Worm (Caenorhabditis elegans) whole organism, early embryonic: Measurements from ENCODE around the gene dpy-26.

Experiments
- B0310.2 ChIP-seq: sonication (generic microtip); optimal IDR thresholded peaks from 2 replicates; lab custom pipeline; 2016; ENCODE audit warnings: mild to moderate bottlenecking, missing genetic modification characterization, missing compliant biosample characterization
- F13C5.2 ChIP-seq: sonication (generic microtip); optimal IDR thresholded peaks from 2 replicates; lab custom pipeline; 2017; ENCODE audit warnings: mild to moderate bottlenecking, missing genetic modification characterization, inconsistent platforms, missing compliant biosample characterization
- aly-1 ChIP-seq: sonication (generic microtip); optimal IDR thresholded peaks from 2 replicates; lab custom pipeline; 2016; ENCODE audit warnings: missing genetic modification characterization, missing compliant biosample characterization
- ama-1 ChIP-seq: fragments of 150-350 bp; optimal IDR thresholded peaks from 2 replicates; lab custom pipeline; 2014
- ceh-13 ChIP-seq: fragments of 200-800 bp; sonication (Bioruptor generic); optimal IDR thresholded peaks from 2 replicates; lab custom pipeline; 2018; ENCODE audit warnings: mild to moderate bottlenecking, missing genetic modification characterization, missing compliant biosample characterization
- ceh-36 ChIP-seq: sonication (generic microtip); optimal IDR thresholded peaks from 2 replicates; lab custom pipeline; 2016; ENCODE audit warnings: missing genetic modification characterization, inconsistent platforms, missing compliant biosample characterization
- flt-1 ChIP-seq: fragments of 200-800 bp; sonication (Bioruptor generic); IDR thresholded peaks from 2 replicates; pipeline ENCODE4 v1.3.6; 2022; ENCODE audit warnings: missing genetic modification characterization, missing compliant biosample characterization
- hmbx-1 ChIP-seq: sonication (generic microtip); optimal IDR thresholded peaks from 2 replicates; lab custom pipeline; 2016; ENCODE audit warnings: mild to moderate bottlenecking, missing genetic modification characterization, missing compliant biosample characterization
- hmg-4 ChIP-seq: fragments of 200-800 bp; sonication (Bioruptor generic); optimal IDR thresholded peaks from 2 replicates; lab custom pipeline; 2018; ENCODE audit warnings: mild to moderate bottlenecking, missing genetic modification characterization, missing compliant biosample characterization
- hnd-1 ChIP-seq: sonication (generic microtip); optimal IDR thresholded peaks from 2 replicates; lab custom pipeline; 2016; ENCODE audit warnings: missing genetic modification characterization, missing compliant biosample characterization
- pes-1 ChIP-seq: fragments of 200-800 bp; sonication (Bioruptor generic); IDR thresholded peaks from 2 replicates; pipeline ENCODE4 v1.3.6; 2022; ENCODE audit warnings: missing genetic modification reagents, missing genetic modification characterization, missing compliant biosample characterization
- scrt-1 ChIP-seq: fragments of 200-800 bp; sonication (Bioruptor generic); IDR thresholded peaks from 2 replicates; pipeline ENCODE4 v1.3.6; 2022; ENCODE audit warnings: missing genetic modification characterization, missing compliant biosample characterization
- sea-1 ChIP-seq: fragments of 200-800 bp; sonication (Bioruptor generic); conservative IDR thresholded peaks from 2 replicates; pipeline ENCODE4 v1.3.6; 2022; ENCODE audit warnings: missing genetic modification characterization, missing compliant biosample characterization
- tbx-11 ChIP-seq: fragments of 200-800 bp; sonication (Bioruptor generic); IDR thresholded peaks from 2 replicates; pipeline ENCODE4 v1.3.6; 2022; ENCODE audit warnings: missing genetic modification characterization, missing compliant biosample characterization

- TF ChIP-seq flt-1 (GFP tag; lab: Robert Waterston, UW) (no peak), sea-1 (GFP tag; lab: Robert Waterston, UW) (no peak), hmg-4 (GFP tag; lab: Kevin White, UChicago) (no peak), hmbx-1 (tag; lab: Kevin White, UChicago) (no peak), tbx-11 (GFP tag; lab: Robert Waterston, UW) (no peak), pes-1 (GFP tag; lab: Robert Waterston, UW) (no peak), B0310.2 (tag; lab: Kevin White, UChicago) (no peak), ceh-13 (no peak), aly-1 (no peak), hnd-1 (tag; lab: Kevin White, UChicago) (no peak), scrt-1 (GFP tag; lab: Robert Waterston, UW) (no peak), ama-1 (lab: Kevin White, UChicago) (no peak), F13C5.2 (tag; lab: Kevin White, UChicago) (no peak), ceh-36 (no peak)
These were observed 5.6 kb downstream of the dpy-26 start, which contains the start of gene C25G4.3 for ce11 chrIV:12445463-12445934.
